Worm (Caenorhabditis elegans) whole organism, L3 larva: ENCODE measurements around the gene rpac-19.

Experiments
- ZK546.5 ChIP-seq: sonication (generic microtip); optimal IDR thresholded peaks from 2 replicates; lab custom pipeline; 2017; ENCODE audit warnings: missing biosample characterization, missing genetic modification characterization
- aly-2 ChIP-seq: fragments of 150-350 bp; optimal IDR thresholded peaks from 2 replicates; lab custom pipeline; 2014; ENCODE audit warnings: missing biosample characterization, missing genetic modification characterization
- ceh-16 ChIP-seq: sonication (generic microtip); optimal IDR thresholded peaks from 2 replicates; lab custom pipeline; 2017; ENCODE audit warnings: missing biosample characterization, missing genetic modification characterization
- ceh-28 ChIP-seq: fragments of 150-350 bp; optimal IDR thresholded peaks from 2 replicates; lab custom pipeline; 2014; ENCODE audit warnings: missing biosample characterization, missing genetic modification reagents, missing genetic modification characterization
- ceh-82 ChIP-seq: fragments of 150-350 bp; optimal IDR thresholded peaks from 2 replicates; lab custom pipeline; 2014; ENCODE audit warnings: missing biosample characterization, missing genetic modification characterization
- ceh-9 ChIP-seq: sonication (generic microtip); optimal IDR thresholded peaks from 2 replicates; lab custom pipeline; 2018; ENCODE audit warnings: missing biosample characterization, missing genetic modification characterization
- daf-12 ChIP-seq: fragments of 150-350 bp; optimal IDR thresholded peaks from 2 replicates; lab custom pipeline; 2014; ENCODE audit warnings: missing biosample characterization, missing genetic modification reagents, missing genetic modification characterization
- egl-5 ChIP-seq: fragments of 150-350 bp; optimal IDR thresholded peaks from 2 replicates; lab custom pipeline; 2017; ENCODE audit warnings: missing biosample characterization, missing genetic modification reagents, missing genetic modification characterization, inconsistent platforms
- elt-1 ChIP-seq: fragments of 150-350 bp; optimal IDR thresholded peaks from 2 replicates; lab custom pipeline; 2014; ENCODE audit warnings: missing biosample characterization, missing genetic modification characterization
- elt-3 ChIP-seq, 3 experiments: fragments of 150-350 bp in 1 of 3; sonication (generic microtip) in 2 of 3; optimal IDR thresholded peaks; 2 replicates in 2 of 3; 4 replicates in 1 of 3; lab custom pipeline; 2014 to 2017; ENCODE audit warnings: missing biosample characterization in 3 of 3, missing genetic modification characterization in 3 of 3
- fkh-10 ChIP-seq: sonication (generic microtip); optimal IDR thresholded peaks from 2 replicates; lab custom pipeline; 2017; ENCODE audit warnings: missing biosample characterization, missing genetic modification reagents, missing genetic modification characterization
- fkh-2 ChIP-seq: fragments of 150-350 bp; optimal IDR thresholded peaks from 2 replicates; lab custom pipeline; 2014; ENCODE audit warnings: missing biosample characterization, missing genetic modification reagents, missing genetic modification characterization
- fos-1 ChIP-seq: fragments of 150-350 bp; optimal IDR thresholded peaks from 2 replicates; lab custom pipeline; 2014; ENCODE audit warnings: missing biosample characterization, missing genetic modification characterization
- hmg-11 ChIP-seq: sonication (generic microtip); optimal IDR thresholded peaks from 2 replicates; lab custom pipeline; 2016; ENCODE audit warnings: missing genetic modification characterization, missing compliant biosample characterization
- lin-15B ChIP-seq: fragments of 150-350 bp; optimal IDR thresholded peaks from 2 replicates; lab custom pipeline; 2014; ENCODE audit warnings: missing biosample characterization, missing genetic modification characterization
- lin-39 ChIP-seq: fragments of 150-350 bp; optimal IDR thresholded peaks from 2 replicates; lab custom pipeline; 2018; ENCODE audit warnings: missing biosample characterization, missing genetic modification reagents, missing genetic modification characterization
- mdl-1 ChIP-seq: fragments of 150-350 bp; optimal IDR thresholded peaks from 2 replicates; lab custom pipeline; 2014; ENCODE audit warnings: missing biosample characterization, missing genetic modification characterization
- nfya-1 ChIP-seq: sonication (generic microtip); optimal IDR thresholded peaks from 2 replicates; lab custom pipeline; 2017; ENCODE audit warnings: missing genetic modification characterization, mild to moderate bottlenecking, missing compliant biosample characterization, antibody characterized with exemption, moderate library complexity; ENCODE audit not compliant: insufficient read depth
- nhr-23 ChIP-seq: fragments of 150-350 bp; optimal IDR thresholded peaks from 2 replicates; lab custom pipeline; 2014; ENCODE audit warnings: missing biosample characterization, missing genetic modification reagents, missing genetic modification characterization
- nhr-25 ChIP-seq: sonication (generic microtip); optimal IDR thresholded peaks from 2 replicates; lab custom pipeline; 2017; ENCODE audit warnings: missing biosample characterization, missing genetic modification characterization
- nhr-28 ChIP-seq: fragments of 150-350 bp; optimal IDR thresholded peaks from 2 replicates; lab custom pipeline; 2014; ENCODE audit warnings: missing biosample characterization, missing genetic modification characterization
- nhr-43 ChIP-seq: sonication (generic microtip); optimal IDR thresholded peaks from 2 replicates; lab custom pipeline; 2016; ENCODE audit warnings: mild to moderate bottlenecking, missing genetic modification characterization, missing compliant biosample characterization; ENCODE audit not compliant: poor library complexity, severe bottlenecking
- nhr-76 ChIP-seq: fragments of 150-350 bp; sonication (generic microtip); optimal IDR thresholded peaks from 5 replicates; lab custom pipeline; 2014; ENCODE audit warnings: missing biosample characterization, missing genetic modification characterization
- nhr-77 ChIP-seq: fragments of 150-350 bp; optimal IDR thresholded peaks from 2 replicates; lab custom pipeline; 2014; ENCODE audit warnings: missing biosample characterization, missing genetic modification characterization
- pqm-1 ChIP-seq: fragments of 150-350 bp; optimal IDR thresholded peaks from 2 replicates; lab custom pipeline; 2017; ENCODE audit warnings: missing biosample characterization, missing genetic modification characterization, inconsistent platforms
- sea-2 ChIP-seq: fragments of 150-350 bp; sonication (generic microtip); optimal IDR thresholded peaks from 4 replicates; lab custom pipeline; 2014; ENCODE audit warnings: missing biosample characterization, missing genetic modification reagents, missing genetic modification characterization
- tbx-2 ChIP-seq: sonication (generic microtip); optimal IDR thresholded peaks from 2 replicates; lab custom pipeline; 2016; ENCODE audit warnings: mild to moderate bottlenecking, missing genetic modification characterization, missing compliant biosample characterization
- unc-39 ChIP-seq: sonication (generic microtip); optimal IDR thresholded peaks from 4 replicates; lab custom pipeline; 2017; ENCODE audit warnings: missing biosample characterization, missing genetic modification characterization
- unc-62 ChIP-seq: fragments of 150-350 bp; sonication (generic microtip); optimal IDR thresholded peaks from 4 replicates; lab custom pipeline; 2014; ENCODE audit warnings: missing biosample characterization, missing genetic modification reagents, missing genetic modification characterization
- ztf-4 ChIP-seq: fragments of 150-350 bp; optimal IDR thresholded peaks from 2 replicates; lab custom pipeline; 2014; ENCODE audit warnings: missing biosample characterization, missing genetic modification characterization

rpac-19 gene

DNA sequence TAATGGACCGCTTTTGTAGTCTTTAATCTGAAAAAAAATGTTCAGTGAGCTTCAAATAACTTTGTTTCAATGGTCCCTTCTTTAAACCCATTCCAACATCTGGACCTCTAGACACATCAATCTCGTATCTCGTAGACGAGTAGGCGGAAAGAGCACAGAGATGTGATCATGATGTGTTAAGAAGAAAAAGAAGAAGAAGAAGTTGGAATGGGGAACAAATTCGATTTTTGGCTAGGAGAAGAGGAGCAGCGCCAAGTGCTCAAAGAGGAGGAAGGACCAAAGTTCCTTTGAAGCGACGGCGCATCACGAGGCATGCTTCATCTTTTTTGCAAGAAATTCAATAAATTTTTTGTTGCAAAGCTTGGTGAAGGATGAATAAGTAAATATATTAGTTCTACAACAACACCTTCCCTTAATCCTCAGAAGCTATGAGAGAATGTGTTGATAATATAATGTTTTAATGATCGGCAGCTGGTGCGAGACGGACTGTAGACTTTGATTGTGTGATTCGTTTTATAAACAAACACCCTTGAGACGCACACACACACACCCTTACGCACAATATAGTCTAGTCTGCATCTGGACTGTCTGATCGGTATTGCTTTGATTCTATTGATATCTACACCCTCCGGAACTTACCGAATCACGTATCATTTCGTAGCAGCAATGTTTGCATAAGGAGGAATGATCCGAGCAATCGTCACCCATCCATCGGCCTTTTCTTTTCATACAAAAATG lies 35.0 kb upstream of the rpac-19 start:
- peak; percentile 43 for TF ChIP-seq nfya-1 (tag; lab: Kevin White, UChicago)
- no peak for TF ChIP-seq daf-12 (tag; lab: Kevin White, UChicago)
- TF ChIP-seq tbx-2 (tag; lab: Kevin White, UChicago): no peak
- TF ChIP-seq sea-2: no peak
- no peak for TF ChIP-seq pqm-1 (tag; lab: Kevin White, UChicago)
- no peak for TF ChIP-seq fkh-2 (tag; lab: Kevin White, UChicago)
- TF ChIP-seq fos-1 (tag; lab: Kevin White, UChicago): no peak
- peak; percentile 49 for TF ChIP-seq lin-39 (tag; lab: Kevin White, UChicago)
- TF ChIP-seq nhr-25 (tag; lab: Kevin White, UChicago): no peak
- TF ChIP-seq fkh-10: peak; percentile 88
- TF ChIP-seq ZK546.5 (tag; lab: Kevin White, UChicago): no peak
- no peak for TF ChIP-seq nhr-23 (tag; lab: Kevin White, UChicago)
- TF ChIP-seq nhr-76 (tag; lab: Kevin White, UChicago): no peak
- TF ChIP-seq, all 47 proteins: peak for 3

DNA sequence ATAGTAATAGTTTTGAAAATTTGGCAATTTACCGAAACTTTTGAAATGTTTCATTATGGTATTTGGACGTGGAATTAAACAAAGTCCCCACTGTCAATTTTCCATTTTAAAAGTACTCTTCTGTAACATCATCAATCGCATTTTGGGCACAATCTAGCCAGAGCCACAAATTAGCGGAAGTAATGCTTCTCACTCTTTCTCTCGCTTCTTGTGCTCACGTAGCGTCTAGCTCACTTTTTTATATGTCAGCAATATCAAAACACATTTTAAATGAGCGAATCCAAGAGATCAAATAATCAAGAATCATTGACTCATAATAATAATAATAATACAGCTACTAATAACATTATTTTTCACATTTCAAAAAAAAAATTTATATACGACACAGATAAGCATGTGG lies 34.3 kb upstream of the rpac-19 start:
- TF ChIP-seq nhr-23 (tag; lab: Kevin White, UChicago) (no peak), ztf-4 (tag; lab: Kevin White, UChicago) (no peak)

DNA sequence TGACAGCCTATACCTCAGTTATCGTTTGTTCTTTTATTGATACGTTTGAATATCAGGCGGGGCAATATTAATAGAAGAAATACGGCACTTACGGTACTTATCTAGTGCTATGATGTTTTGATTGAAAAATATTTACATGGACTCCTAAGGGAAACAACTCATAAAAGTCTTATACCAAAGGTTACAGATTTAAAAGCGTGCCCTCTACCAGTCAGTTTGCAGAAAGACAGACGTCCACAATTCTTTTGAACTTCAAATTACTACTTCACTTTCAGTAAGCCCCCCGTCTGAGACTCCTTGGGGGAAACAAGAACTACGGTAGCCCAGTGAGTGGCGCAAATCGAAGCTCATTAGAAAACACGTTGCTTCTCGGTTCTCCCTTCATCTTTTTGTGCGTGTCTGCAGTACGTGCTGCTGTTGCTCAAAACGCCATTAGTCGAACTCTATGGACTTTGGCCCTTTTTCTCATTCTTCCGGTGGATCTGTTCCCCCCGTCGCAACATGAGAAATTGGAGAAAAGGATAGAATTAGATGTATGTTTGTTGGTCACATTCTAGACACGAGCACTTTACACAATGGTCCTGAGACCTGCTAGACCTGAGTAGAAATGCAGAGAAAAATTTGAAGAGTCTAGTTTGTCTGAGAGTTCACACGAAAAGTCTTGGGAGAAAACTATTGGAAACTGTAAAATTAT lies 32.7 kb upstream of the rpac-19 start:
- TF ChIP-seq elt-1 (tag; lab: Kevin White, UChicago) (no peak), mdl-1 (tag; lab: Kevin White, UChicago) (no peak), lin-15B (tag; lab: Kevin White, UChicago) (peak; percentile 5), nfya-1 (tag; lab: Kevin White, UChicago) (peak; percentile 47), lin-39 (tag; lab: Kevin White, UChicago) (peak; percentile 58)
- TF ChIP-seq, all 47 proteins: peak for 3

DNA sequence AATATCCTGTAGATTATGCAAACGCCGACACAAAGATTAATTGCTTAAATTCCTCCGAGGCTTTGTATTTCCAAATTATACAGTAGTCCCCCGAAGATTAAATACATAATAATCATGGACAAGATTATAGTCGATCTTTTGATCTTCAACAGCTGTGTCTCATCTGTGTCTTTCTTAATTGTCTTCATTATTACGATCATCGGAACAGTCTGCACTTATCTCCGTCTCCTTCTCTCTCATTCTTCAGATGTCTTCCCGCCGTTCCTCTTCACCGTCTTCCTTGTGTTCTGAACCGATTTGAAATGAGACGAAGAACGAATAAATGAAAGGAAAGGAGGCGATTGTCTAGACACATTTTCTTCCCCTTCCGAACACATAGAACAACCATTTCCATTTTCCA lies 31.4 kb upstream of the rpac-19 start:
- TF ChIP-seq nhr-25 (tag; lab: Kevin White, UChicago) (peak; percentile 53), fkh-2 (tag; lab: Kevin White, UChicago) (no peak), hmg-11 (tag; lab: Kevin White, UChicago) (peak; percentile 34), aly-2 (tag; lab: Kevin White, UChicago) (no peak), nhr-43 (tag; lab: Kevin White, UChicago) (peak; percentile 61), nhr-23 (tag; lab: Kevin White, UChicago) (peak; percentile 69)

DNA sequence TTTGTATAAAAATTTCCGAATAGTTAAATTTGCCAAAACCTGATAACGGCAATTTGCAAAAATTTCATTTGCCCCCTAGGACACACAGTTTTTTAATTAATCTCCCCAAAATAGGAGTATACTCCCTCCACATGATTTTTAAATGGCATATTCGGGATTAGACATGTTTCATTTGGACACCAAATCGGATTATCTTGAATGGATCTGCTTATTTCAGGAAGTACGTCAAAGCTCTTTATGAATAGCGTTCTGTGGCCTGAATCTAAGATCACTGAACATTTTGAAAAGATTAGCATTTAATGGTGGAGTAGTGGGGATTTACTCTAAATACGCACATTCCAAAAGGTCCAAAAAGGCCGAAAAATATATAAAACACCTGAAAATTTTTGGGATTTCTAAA lies 28.9 kb upstream of the rpac-19 start:
- TF ChIP-seq nhr-28 (no peak), ceh-9 (tag; lab: Kevin White, UChicago) (no peak), egl-5 (tag; lab: Kevin White, UChicago) (no peak), hmg-11 (tag; lab: Kevin White, UChicago) (no peak), ceh-28 (tag; lab: Kevin White, UChicago) (no peak), nhr-43 (tag; lab: Kevin White, UChicago) (no peak), ztf-4 (tag; lab: Kevin White, UChicago) (no peak), unc-39 (no peak), lin-39 (tag; lab: Kevin White, UChicago) (no peak), nhr-77 (tag; lab: Kevin White, UChicago) (no peak), ceh-82 (tag; lab: Kevin White, UChicago) (no peak)

DNA sequence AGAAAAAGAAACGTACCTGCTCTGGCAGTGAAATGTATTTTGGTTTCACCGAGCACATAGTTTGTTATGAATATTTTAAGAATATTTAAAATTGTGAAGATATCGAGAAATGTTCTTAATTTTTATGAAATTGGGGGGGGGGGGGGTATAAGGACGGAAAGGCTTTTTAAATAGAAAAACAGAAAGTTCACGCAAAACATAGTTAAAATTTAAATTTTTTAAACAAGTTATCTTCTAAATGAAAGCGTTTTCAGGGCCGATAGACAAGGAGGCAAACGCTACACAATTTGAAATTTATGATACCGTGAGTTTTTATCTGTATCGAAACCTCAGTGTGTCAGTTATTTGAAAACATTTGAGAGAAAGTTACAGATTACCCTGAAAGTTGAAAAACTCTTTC lies 26.1 kb upstream of the rpac-19 start, which contains the start of gene C15H7.4:
Gene C15H7.4 (minus strand): TSS at position 101 of the 400 bp plus-strand sequence.
- TF ChIP-seq ceh-9 (tag; lab: Kevin White, UChicago) (no peak), ztf-4 (tag; lab: Kevin White, UChicago) (no peak), elt-3 (tag; optimal IDR thresholded peaks at IDR 0.05; lab: Kevin White, UChicago) (no peak), nhr-25 (tag; lab: Kevin White, UChicago) (no peak), ceh-16 (tag; lab: Kevin White, UChicago) (no peak), lin-39 (tag; lab: Kevin White, UChicago) (no peak), sea-2 (no peak), nhr-77 (tag; lab: Kevin White, UChicago) (no peak), ceh-28 (tag; lab: Kevin White, UChicago) (no peak), unc-62 (GFP tag; lab: Kevin White, UChicago) (no peak)
